Fruit fly (Drosophila melanogaster): Measurements from ENCODE around the gene VAChT.

- peak; percentile 2 for TF ChIP-seq gl (tag; optimal IDR thresholded peaks at IDR 0.05)
- peak; percentile 71 for TF ChIP-seq Snoo (tag; optimal IDR thresholded peaks at IDR 0.05)
- TF ChIP-seq Pif1B (GFP tag; optimal IDR thresholded peaks at IDR 0.05): no peak
- peak; percentile 54; the same call in 1 of the 2 replicates for TF ChIP-seq rn (GFP tag; IDR thresholded peaks at IDR 0.05)
- peak; percentile 84 for TF ChIP-seq EcR (GFP tag; optimal IDR thresholded peaks at IDR 0.05)
- no peak for TF ChIP-seq fd96Ca (GFP tag; IDR thresholded peaks at IDR 0.05)
These were observed 46.2 kb upstream of the VAChT start, which contains the start of the genes CG31224 and CstF64 for dm6 chr3R:18658945-18659642.

Data from whole organism, pupa.